Fruit fly (Drosophila melanogaster): Measurements from ENCODE around the gene mfas.

The mfas gene

DNA sequence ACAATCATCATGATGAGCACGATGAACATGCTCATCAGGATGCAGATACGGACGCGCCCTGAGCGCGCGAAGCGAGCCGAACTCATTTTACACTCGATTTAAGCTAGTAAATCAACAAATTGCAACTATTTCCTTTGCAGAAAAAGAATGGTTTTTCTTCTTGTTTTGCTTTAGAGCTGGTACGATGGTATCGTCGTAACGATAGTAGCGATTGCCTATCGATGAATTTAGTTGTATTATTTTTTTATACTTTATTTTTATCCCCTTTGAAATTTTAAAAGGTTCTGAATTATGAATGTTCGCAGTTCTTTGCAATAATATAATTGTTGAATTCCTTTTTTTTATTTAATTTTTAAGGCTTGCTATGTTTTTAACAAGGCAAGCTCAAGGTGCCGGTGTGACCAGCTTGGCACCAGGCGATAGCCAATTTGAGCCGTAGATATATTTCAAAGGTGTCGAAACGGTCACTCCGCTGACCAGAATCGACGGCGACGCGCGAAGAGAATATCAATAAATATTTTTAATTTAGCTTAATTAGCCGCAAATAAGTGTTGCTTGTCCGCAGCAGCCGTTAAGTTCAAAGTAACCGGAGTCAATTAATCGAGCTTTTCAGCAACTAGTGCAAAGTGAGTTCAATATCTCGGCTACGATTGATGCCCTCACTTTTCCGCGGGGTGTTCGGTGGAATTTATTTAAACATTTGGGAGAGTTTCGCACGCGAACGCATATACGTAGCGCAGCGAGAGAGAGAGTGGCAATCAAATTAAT, 25.7 kb downstream of the mfas start, which contains the start of the genes CG12213 and GC1 (continued):
- TF ChIP-seq Jra (GFP tag; optimal IDR thresholded peaks at IDR 0.05) (peak; percentile 43), Dfd (GFP tag; optimal IDR thresholded peaks at IDR 0.05) (no peak), h (GFP tag; optimal IDR thresholded peaks at IDR 0.05) (peak; percentile 57), woc (GFP tag; optimal IDR thresholded peaks at IDR 0.05) (peak; percentile 63), Hnf4 (GFP tag; optimal IDR thresholded peaks at IDR 0.05) (peak; percentile 44), Hr83 (GFP tag; optimal IDR thresholded peaks at IDR 0.05; ENCODE audit: poor library complexity, severe bottlenecking) (peak; percentile 1), sv (GFP tag; optimal IDR thresholded peaks at IDR 0.05) (no peak), dl (GFP tag; optimal IDR thresholded peaks at IDR 0.05; ENCODE audit: insufficient read depth in 1 of 2, partially characterized antibody in 2 of 2) (no peak)

DNA sequence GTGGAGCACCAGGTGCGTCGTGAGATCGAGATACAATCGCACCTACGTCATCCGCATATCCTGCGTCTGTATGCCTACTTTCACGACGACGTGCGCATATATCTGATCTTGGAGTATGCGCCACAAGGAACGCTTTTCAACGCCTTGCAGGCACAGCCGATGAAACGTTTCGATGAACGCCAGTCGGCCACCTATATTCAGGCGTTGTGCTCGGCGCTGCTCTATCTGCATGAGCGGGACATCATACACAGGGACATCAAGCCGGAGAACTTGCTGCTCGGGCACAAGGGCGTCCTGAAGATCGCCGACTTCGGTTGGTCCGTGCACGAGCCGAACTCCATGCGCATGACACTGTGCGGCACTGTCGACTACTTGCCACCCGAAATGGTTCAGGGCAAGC, 29.1 kb downstream of the mfas start:
- no peak for TF ChIP-seq Hnf4 (GFP tag; optimal IDR thresholded peaks at IDR 0.05)
- TF ChIP-seq Rel (GFP tag; optimal IDR thresholded peaks at IDR 0.05) = no peak
- no peak for TF ChIP-seq Rel (tag; optimal IDR thresholded peaks at IDR 0.05)
- TF ChIP-seq Vsx2 (GFP tag; optimal IDR thresholded peaks at IDR 0.05; ENCODE audit: partially characterized antibody) = no peak
- no peak for TF ChIP-seq br (GFP tag; optimal IDR thresholded peaks at IDR 0.05)
- TF ChIP-seq dmrt93B (GFP tag; optimal IDR thresholded peaks at IDR 0.05) = no peak
- TF ChIP-seq psq (GFP tag; optimal IDR thresholded peaks at IDR 0.05) = no peak
- no peak for TF ChIP-seq OdsH (GFP tag; optimal IDR thresholded peaks at IDR 0.05)

DNA sequence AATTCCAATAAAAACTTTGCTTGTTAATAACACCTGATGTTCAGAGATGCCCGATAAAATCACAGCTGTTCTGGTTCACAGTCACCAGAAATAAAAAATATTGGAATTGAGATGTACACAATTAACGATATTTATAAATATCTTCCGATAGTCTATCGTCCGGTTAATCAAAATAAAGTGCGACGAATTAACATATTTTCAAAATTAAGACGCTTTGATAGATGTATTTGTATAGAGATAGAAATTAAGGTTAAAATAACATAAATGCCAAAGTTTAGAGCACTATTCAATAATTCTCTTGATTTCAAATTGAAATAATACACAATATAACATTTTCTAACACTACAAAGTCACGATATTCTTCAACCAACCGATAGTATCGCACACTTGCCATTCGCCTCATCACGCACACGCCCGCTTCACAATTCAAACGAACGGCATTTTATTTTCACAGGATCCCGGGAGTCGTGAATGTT, 30.3 kb downstream of the mfas start, which contains the start of the genes CG3281 and aurA:
TSS of gene CG3281 (minus strand) at position 67 of the 476 bp plus-strand sequence.
TSS of gene aurA (plus strand) at position 386 of the 476 bp plus-strand sequence.
- TF ChIP-seq sv (GFP tag; optimal IDR thresholded peaks at IDR 0.05) = peak; percentile 54
- no peak for TF ChIP-seq tai (GFP tag; optimal IDR thresholded peaks at IDR 0.05)
- TF ChIP-seq usp (GFP tag; optimal IDR thresholded peaks at IDR 0.05) = no peak
- peak; percentile 94 for TF ChIP-seq woc (GFP tag; optimal IDR thresholded peaks at IDR 0.05)
- peak; percentile 67 for TF ChIP-seq CG9705 (GFP tag; optimal IDR thresholded peaks at IDR 0.05)
- TF ChIP-seq jim (GFP tag; optimal IDR thresholded peaks at IDR 0.05) = no peak
- no peak for TF ChIP-seq Dif (GFP tag; optimal IDR thresholded peaks at IDR 0.05; ENCODE audit: partially characterized antibody)
- TF ChIP-seq CrebA (GFP tag; optimal IDR thresholded peaks at IDR 0.05; ENCODE audit: borderline replicate concordance) = no peak
- TF ChIP-seq Myc (optimal IDR thresholded peaks at IDR 0.05) = peak; percentile 69
- peak; percentile 81 for TF ChIP-seq HLH106 (tag; optimal IDR thresholded peaks at IDR 0.05)
- TF ChIP-seq Jra (GFP tag; optimal IDR thresholded peaks at IDR 0.05) = peak; percentile 91
- peak; percentile 83 for TF ChIP-seq rgr (GFP tag; optimal IDR thresholded peaks at IDR 0.05)
- TF ChIP-seq Hnf4 (GFP tag; optimal IDR thresholded peaks at IDR 0.05) = peak; percentile 86
- TF ChIP-seq fru (GFP tag; optimal IDR thresholded peaks at IDR 0.05) = peak; percentile 78
- TF ChIP-seq Dfd (GFP tag; optimal IDR thresholded peaks at IDR 0.05) = no peak
- peak; percentile 80 for TF ChIP-seq ey (GFP tag; optimal IDR thresholded peaks at IDR 0.05)
- TF ChIP-seq brk (GFP tag; optimal IDR thresholded peaks at IDR 0.05) = no peak
- peak; percentile 55 for TF ChIP-seq CG32264 (GFP tag; optimal IDR thresholded peaks at IDR 0.05)
- peak; percentile 87 for TF ChIP-seq h (GFP tag; optimal IDR thresholded peaks at IDR 0.05)
- TF ChIP-seq foxo (GFP tag; optimal IDR thresholded peaks at IDR 0.05) = peak in 1 of 2 experiments; percentile 84
- no peak for TF ChIP-seq Vsx2 (GFP tag; optimal IDR thresholded peaks at IDR 0.05; ENCODE audit: partially characterized antibody)
- no peak for TF ChIP-seq lola (GFP tag; optimal IDR thresholded peaks at IDR 0.05)
- peak; percentile 74 for TF ChIP-seq GATAd (GFP tag; optimal IDR thresholded peaks at IDR 0.05)
- peak; percentile 85 for TF ChIP-seq dsf (GFP tag; optimal IDR thresholded peaks at IDR 0.05; ENCODE audit: borderline replicate concordance)
- TF ChIP-seq Mio (GFP tag; optimal IDR thresholded peaks at IDR 0.05) = no peak
- TF ChIP-seq Abd-B (GFP tag; optimal IDR thresholded peaks at IDR 0.05) = no peak
- peak; percentile 72 for TF ChIP-seq Sp1 (GFP tag; optimal IDR thresholded peaks at IDR 0.05)
- no peak for TF ChIP-seq dl (GFP tag; optimal IDR thresholded peaks at IDR 0.05; ENCODE audit: insufficient read depth in 1 of 2, partially characterized antibody in 2 of 2)
- TF ChIP-seq Rel (GFP tag; optimal IDR thresholded peaks at IDR 0.05) = no peak
- no peak for TF ChIP-seq Rel (tag; optimal IDR thresholded peaks at IDR 0.05)
- no peak for TF ChIP-seq Hr78 (GFP tag; optimal IDR thresholded peaks at IDR 0.05)
- TF ChIP-seq N (GFP tag; optimal IDR thresholded peaks at IDR 0.05) = no peak
- peak; percentile 59 for TF ChIP-seq psq (GFP tag; optimal IDR thresholded peaks at IDR 0.05)
- TF ChIP-seq sage (GFP tag; optimal IDR thresholded peaks at IDR 0.05) = no peak
- no peak for TF ChIP-seq pan (optimal IDR thresholded peaks at IDR 0.05)
- peak; percentile 73 for TF ChIP-seq br (GFP tag; optimal IDR thresholded peaks at IDR 0.05)
- peak; percentile 65 for TF ChIP-seq dmrt93B (GFP tag; optimal IDR thresholded peaks at IDR 0.05)
- peak; percentile 66 for TF ChIP-seq OdsH (GFP tag; optimal IDR thresholded peaks at IDR 0.05)
- peak; percentile 45 for TF ChIP-seq Hr83 (GFP tag; optimal IDR thresholded peaks at IDR 0.05; ENCODE audit: poor library complexity, severe bottlenecking)
